Worm (Caenorhabditis elegans) whole organism, L4 larva: Measurements from ENCODE around the gene F38A5.6.

Experiments used
- ZK546.5 ChIP-seq, 2 experiments: sonication (generic microtip); optimal IDR thresholded peaks; 2 replicates each; lab custom pipeline; 2017; ENCODE audit warnings: missing biosample characterization in 2 of 2, missing genetic modification characterization in 2 of 2
- daf-12 ChIP-seq: fragments of 150-350 bp; optimal IDR thresholded peaks from 2 replicates; lab custom pipeline; 2014; ENCODE audit warnings: missing biosample characterization, missing genetic modification reagents, missing genetic modification characterization
- dpl-1 ChIP-seq: fragments of 150-350 bp; optimal IDR thresholded peaks from 2 replicates; lab custom pipeline; 2014; ENCODE audit warnings: missing biosample characterization, missing genetic modification reagents, missing genetic modification characterization
- hif-1 ChIP-seq, 2 experiments: sonication (generic microtip); optimal IDR thresholded peaks; 2 replicates each; lab custom pipeline; 2016 to 2017; ENCODE audit warnings: missing compliant biosample characterization in 2 of 2, missing genetic modification characterization in 2 of 2, missing genetic modification reagents in 2 of 2, missing genotype in 2 of 2, mild to moderate bottlenecking in 1 of 2
- lim-7 ChIP-seq: fragments of 200-800 bp; sonication (Bioruptor generic); IDR thresholded peaks from 2 replicates; pipeline ENCODE4 v1.3.6; 2022; ENCODE audit warnings: missing genetic modification characterization, missing compliant biosample characterization
- lin-13 ChIP-seq: fragments of 150-350 bp; optimal IDR thresholded peaks from 2 replicates; lab custom pipeline; 2014; ENCODE audit warnings: missing biosample characterization, missing genetic modification reagents, missing genetic modification characterization
- nhr-11 ChIP-seq: fragments of 150-350 bp; optimal IDR thresholded peaks from 2 replicates; lab custom pipeline; 2014; ENCODE audit warnings: missing biosample characterization, missing genetic modification characterization
- nhr-28 ChIP-seq: fragments of 150-350 bp; optimal IDR thresholded peaks from 2 replicates; lab custom pipeline; 2014; ENCODE audit warnings: missing biosample characterization, missing genetic modification characterization
- nhr-76 ChIP-seq: fragments of 150-350 bp; optimal IDR thresholded peaks from 2 replicates; lab custom pipeline; 2014; ENCODE audit warnings: missing biosample characterization, missing genetic modification characterization
- snpc-4 ChIP-seq: fragments of 150-350 bp; optimal IDR thresholded peaks from 2 replicates; lab custom pipeline; 2014; ENCODE audit warnings: missing biosample characterization, missing genetic modification characterization
- unc-62 ChIP-seq, 3 experiments: fragments of 150-350 bp in 1 of 3; sonication (generic microtip); optimal IDR thresholded peaks in 2 of 3; peaks in 1 of 3; 1 replicate in 1 of 3; 2 replicates in 2 of 3; lab custom pipeline; 2014 to 2017; ENCODE audit warnings: missing biosample characterization in 3 of 3, missing genetic modification characterization in 3 of 3, missing genetic modification reagents in 3 of 3, missing genotype in 1 of 3
- zfp-2 ChIP-seq: sonication (generic microtip); optimal IDR thresholded peaks from 2 replicates; lab custom pipeline; 2016; ENCODE audit warnings: mild to moderate bottlenecking, missing genetic modification characterization, missing compliant biosample characterization
- zip-2 ChIP-seq: fragments of 150-350 bp; optimal IDR thresholded peaks from 2 replicates; lab custom pipeline; 2014; ENCODE audit warnings: missing biosample characterization, missing genetic modification characterization

ce11 chrIV:6582604-6583003 is 14.6 kb downstream of the F38A5.6 start, which contains the start of gene odr-8:
- TF ChIP-seq hif-1 (tag; optimal IDR thresholded peaks at IDR 0.05; lab: Kevin White, UChicago) (no peak), nhr-11 (tag; lab: Kevin White, UChicago) (no peak), lim-7 (GFP tag; lab: Robert Waterston, UW) (no peak), nhr-76 (tag; lab: Kevin White, UChicago) (no peak), lin-13 (GFP tag; lab: Kevin White, UChicago) (no peak), dpl-1 (GFP tag; lab: Kevin White, UChicago) (no peak), zip-2 (tag; lab: Kevin White, UChicago) (no peak), zfp-2 (no peak), ZK546.5 (tag; optimal IDR thresholded peaks at IDR 0.05; lab: Kevin White, UChicago) (no peak), snpc-4 (tag; lab: Kevin White, UChicago) (no peak), nhr-28 (no peak), daf-12 (tag; lab: Kevin White, UChicago) (no peak), unc-62 (GFP tag; optimal IDR thresholded peaks at IDR 0.05 in 1 of 2; lab: Kevin White, UChicago) (no peak), unc-62 (tag; optimal IDR thresholded peaks at IDR 0.05; lab: Kevin White, UChicago) (no peak)
